Worm (Caenorhabditis elegans): ENCODE measurements around the gene nas-18.

DNA sequence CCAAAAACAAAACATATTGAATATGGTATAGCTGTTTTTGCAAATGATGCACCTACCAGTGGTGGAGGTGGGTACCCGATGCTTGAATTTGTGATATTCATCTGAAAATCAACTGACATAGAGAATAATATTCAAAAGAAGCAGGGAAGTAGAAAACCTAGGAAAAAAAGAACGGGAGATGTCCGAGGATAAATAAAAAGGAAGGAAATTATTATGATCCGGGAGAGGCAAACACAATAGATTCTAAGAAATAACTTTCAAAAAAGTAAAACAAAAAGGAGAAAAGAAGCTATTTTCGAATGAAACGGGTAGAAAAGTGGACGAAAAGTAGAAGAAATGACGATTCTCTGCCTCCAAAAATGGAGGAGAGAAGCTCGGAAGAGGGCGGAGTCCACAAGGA lies 43.3 kb upstream of the nas-18 start, which contains the start of gene npr-25:
- TF ChIP-seq ztf-25 (GFP tag; IDR thresholded peaks at IDR 0.05) (no peak), C17E4.6 (GFP tag; IDR thresholded peaks at IDR 0.05) (no peak), nfya-1 (tag; optimal IDR thresholded peaks at IDR 0.05; ENCODE audit: borderline replicate concordance, insufficient read depth) (no peak), unc-62 (GFP tag; optimal IDR thresholded peaks at IDR 0.05) (no peak), mes-4 (tag; optimal IDR thresholded peaks at IDR 0.05) (no peak), sptf-2 (GFP tag; optimal IDR thresholded peaks at IDR 0.05) (no peak), ceh-91 (GFP tag; IDR thresholded peaks at IDR 0.05) (no peak), repo-1 (tag; optimal IDR thresholded peaks at IDR 0.05) (no peak), snpc-4 (GFP tag; optimal IDR thresholded peaks at IDR 0.05) (no peak), snpc-4 (tag; optimal IDR thresholded peaks at IDR 0.05) (no peak), lag-1 (GFP tag; IDR thresholded peaks at IDR 0.05) (no peak), D2030.7 (GFP tag; IDR thresholded peaks at IDR 0.05) (no peak), hrde-1 (tag; optimal IDR thresholded peaks at IDR 0.05; ENCODE audit: borderline replicate concordance) (no peak), ceh-100 (GFP tag; IDR thresholded peaks at IDR 0.05) (no peak), sdz-38 (tag; optimal IDR thresholded peaks at IDR 0.05) (no peak)
